Worm (Caenorhabditis elegans): Measurements from ENCODE around the gene C35D10.8.

Gene C35D10.8

ce11 chrIII:4863127-4863526 lies 8.1 kb downstream of the C35D10.8 start, which contains the start of gene coq-8:
Gene coq-8, plus strand, starts transcription at chrIII:4863427.
- TF ChIP-seq mls-2 (tag; optimal IDR thresholded peaks at IDR 0.05) = no peak
- TF ChIP-seq ceh-43 (GFP tag; optimal IDR thresholded peaks at IDR 0.05) = no peak
- no peak for TF ChIP-seq snpc-4 (tag; optimal IDR thresholded peaks at IDR 0.05)
- TF ChIP-seq unc-62 (GFP tag; optimal IDR thresholded peaks at IDR 0.05) = no peak

- TF ChIP-seq mls-2 (tag; optimal IDR thresholded peaks at IDR 0.05) (no peak), ham-2 (GFP tag; optimal IDR thresholded peaks at IDR 0.05) (no peak), nhr-12 (tag; optimal IDR thresholded peaks at IDR 0.05) (no peak), nhr-237 (tag; optimal IDR thresholded peaks at IDR 0.05) (no peak), hlh-1 (tag; optimal IDR thresholded peaks at IDR 0.05) (no peak), lin-13 (tag; optimal IDR thresholded peaks at IDR 0.05) (no peak), elt-3 (tag; optimal IDR thresholded peaks at IDR 0.05) (no peak), unc-39 (tag; optimal IDR thresholded peaks at IDR 0.05) (no peak), zip-8 (tag; optimal IDR thresholded peaks at IDR 0.05) (no peak), blmp-1 (tag; optimal IDR thresholded peaks at IDR 0.05) (no peak), tbx-8 (GFP tag; optimal IDR thresholded peaks at IDR 0.05) (no peak), ces-1 (GFP tag; optimal IDR thresholded peaks at IDR 0.05) (no peak), nhr-2 (tag; optimal IDR thresholded peaks at IDR 0.05) (no peak), lsy-2 (tag; optimal IDR thresholded peaks at IDR 0.05) (no peak)
These were observed 11.7 kb downstream of the C35D10.8 start, which contains the start of gene C35D10.17 for ce11 chrIII:4866762-4867161. Gene C35D10.17, plus strand, starts transcription at chrIII:4867062.

ce11 chrIII:4868643-4869042 lies 13.6 kb downstream of the C35D10.8 start, which contains the start of the genes msd-4 and C35D10.3:
Gene msd-4, minus strand, starts transcription at chrIII:4868743.
Gene C35D10.3, plus strand, starts transcription at chrIII:4868921.
- TF ChIP-seq lin-13 (tag; optimal IDR thresholded peaks at IDR 0.05) (no peak), mls-2 (tag; optimal IDR thresholded peaks at IDR 0.05) (no peak), tbx-8 (GFP tag; optimal IDR thresholded peaks at IDR 0.05) (no peak), lin-32 (GFP tag; optimal IDR thresholded peaks at IDR 0.05) (no peak), flh-1 (GFP tag; optimal IDR thresholded peaks at IDR 0.05) (no peak), zip-8 (tag; optimal IDR thresholded peaks at IDR 0.05) (no peak), hlh-1 (tag; optimal IDR thresholded peaks at IDR 0.05) (no peak), ces-1 (GFP tag; optimal IDR thresholded peaks at IDR 0.05) (no peak), ceh-39 (tag; optimal IDR thresholded peaks at IDR 0.05) (no peak), nhr-76 (tag; optimal IDR thresholded peaks at IDR 0.05) (no peak), ztf-11 (tag; optimal IDR thresholded peaks at IDR 0.05) (no peak), elt-3 (tag; optimal IDR thresholded peaks at IDR 0.05) (no peak), nhr-237 (tag; optimal IDR thresholded peaks at IDR 0.05) (no peak), unc-120 (tag; optimal IDR thresholded peaks at IDR 0.05; ENCODE audit: poor library complexity, severe bottlenecking) (no peak), unc-62 (GFP tag; optimal IDR thresholded peaks at IDR 0.05) (no peak), sem-2 (GFP tag; optimal IDR thresholded peaks at IDR 0.05) (no peak)

ce11 chrIII:4870478-4870877 lies 15.5 kb downstream of the C35D10.8 start, which contains the start of gene gipc-1:
Gene gipc-1, plus strand, starts transcription at chrIII:4870778.
- no peak for TF ChIP-seq ceh-39 (tag; optimal IDR thresholded peaks at IDR 0.05)
- no peak for TF ChIP-seq nhr-2 (tag; optimal IDR thresholded peaks at IDR 0.05)
- no peak for TF ChIP-seq sem-2 (GFP tag; optimal IDR thresholded peaks at IDR 0.05)
- TF ChIP-seq bed-3 (GFP tag; optimal IDR thresholded peaks at IDR 0.05) = no peak
- no peak for TF ChIP-seq lsy-2 (tag; optimal IDR thresholded peaks at IDR 0.05)
- TF ChIP-seq nhr-76 (tag; optimal IDR thresholded peaks at IDR 0.05) = no peak
- TF ChIP-seq mls-2 (tag; optimal IDR thresholded peaks at IDR 0.05) = no peak
- no peak for TF ChIP-seq nhr-237 (tag; optimal IDR thresholded peaks at IDR 0.05)
- TF ChIP-seq blmp-1 (tag; optimal IDR thresholded peaks at IDR 0.05) = no peak
- no peak for TF ChIP-seq drap-1 (GFP tag; optimal IDR thresholded peaks at IDR 0.05)
- no peak for TF ChIP-seq hlh-1 (tag; optimal IDR thresholded peaks at IDR 0.05)

ce11 chrIII:4873395-4873794 lies 18.4 kb downstream of the C35D10.8 start:
- TF ChIP-seq zip-8 (tag; optimal IDR thresholded peaks at IDR 0.05) (no peak), M03D4.4 (tag; optimal IDR thresholded peaks at IDR 0.05) (no peak), ztf-11 (tag; optimal IDR thresholded peaks at IDR 0.05) (no peak), ces-1 (GFP tag; optimal IDR thresholded peaks at IDR 0.05) (no peak), mls-2 (tag; optimal IDR thresholded peaks at IDR 0.05) (no peak), lsy-2 (tag; optimal IDR thresholded peaks at IDR 0.05) (no peak), mep-1 (tag; optimal IDR thresholded peaks at IDR 0.05) (no peak), unc-120 (tag; optimal IDR thresholded peaks at IDR 0.05; ENCODE audit: poor library complexity, severe bottlenecking) (no peak), nhr-237 (tag; optimal IDR thresholded peaks at IDR 0.05) (no peak)

ce11 chrIII:4874671-4875070 lies 19.7 kb downstream of the C35D10.8 start, which contains the start of gene C35D10.12:
Gene C35D10.12, minus strand, starts transcription at chrIII:4874771.
- TF ChIP-seq ceh-83 (GFP tag; optimal IDR thresholded peaks at IDR 0.05) = no peak
- TF ChIP-seq tbx-8 (GFP tag; optimal IDR thresholded peaks at IDR 0.05) = no peak
- no peak for TF ChIP-seq cnd-1 (tag; optimal IDR thresholded peaks at IDR 0.05)
- TF ChIP-seq elt-1 (tag; optimal IDR thresholded peaks at IDR 0.05; ENCODE audit: borderline replicate concordance, insufficient read depth) = no peak
- TF ChIP-seq lin-32 (GFP tag; optimal IDR thresholded peaks at IDR 0.05) = no peak

All from whole organism, mixed stage, embryonic.